Fruit fly (Drosophila melanogaster) whole organism, embryonic: ENCODE data around the gene kibra.

ENCODE experiments used
- CG11093 ChIP-seq: fragments of 200-800 bp; sonication (Bioruptor generic); IDR thresholded peaks from 3 replicates; pipeline ENCODE4 v1.3.6; 2022; ENCODE audit warnings: missing biosample characterization, missing genetic modification characterization
- CG11504 ChIP-seq: fragments of 200-800 bp; sonication (Bioruptor generic); optimal IDR thresholded peaks from 3 replicates; lab custom pipeline; 2019; ENCODE audit warnings: missing biosample characterization, mild to moderate bottlenecking, missing genetic modification characterization, moderate library complexity
- CG14441 ChIP-seq: fragments of 200-800 bp; sonication (Bioruptor generic); IDR thresholded peaks from 2 replicates; pipeline ENCODE4 v1.3.6; 2022; ENCODE audit warnings: missing biosample characterization, missing genetic modification characterization
- CG18764 ChIP-seq: fragments of 200-800 bp; sonication (Bioruptor generic); optimal IDR thresholded peaks from 3 replicates; lab custom pipeline; 2016; ENCODE audit warnings: missing biosample characterization, missing genetic modification characterization
- CG2199 ChIP-seq: fragments of 200-800 bp; sonication (Bioruptor generic); IDR thresholded peaks from 3 replicates; pipeline ENCODE4 v1.3.6; 2022; ENCODE audit warnings: missing biosample characterization, missing genetic modification characterization
- CG2712 ChIP-seq: fragments of 200-800 bp; optimal IDR thresholded peaks from 3 replicates; lab custom pipeline; 2019; ENCODE audit warnings: missing biosample characterization, mild to moderate bottlenecking, missing genetic modification characterization, moderate library complexity
- CG31441 ChIP-seq: fragments of 200-800 bp; sonication (Bioruptor generic); IDR thresholded peaks from 2 replicates; pipeline ENCODE4 v1.3.6; 2022; ENCODE audit warnings: missing biosample characterization, missing genetic modification characterization
- CG32532 ChIP-seq: fragments of 200-800 bp; sonication (Bioruptor generic); IDR thresholded peaks from 2 replicates; pipeline ENCODE4 v1.3.6; 2022; ENCODE audit warnings: missing biosample characterization, missing genetic modification characterization
- CG34224 ChIP-seq: fragments of 200-800 bp; sonication (Bioruptor generic); IDR thresholded peaks from 3 replicates; pipeline ENCODE4 v1.3.6; 2022; ENCODE audit warnings: missing biosample characterization, missing genetic modification characterization; ENCODE audit not compliant: partially characterized antibody
- CG3995 ChIP-seq: fragments of 200-800 bp; sonication (Bioruptor generic); optimal IDR thresholded peaks from 3 replicates; lab custom pipeline; 2016; ENCODE audit warnings: missing biosample characterization, missing genetic modification characterization
- CG6689 ChIP-seq: fragments of 200-800 bp; sonication (Bioruptor generic); IDR thresholded peaks from 2 replicates; pipeline ENCODE4 v1.3.6; 2022; ENCODE audit warnings: missing biosample characterization, missing genetic modification characterization
- CG7839 ChIP-seq: fragments of 200-800 bp; sonication (Bioruptor generic); optimal IDR thresholded peaks from 3 replicates; lab custom pipeline; 2018; ENCODE audit warnings: missing biosample characterization, mild to moderate bottlenecking, missing genetic modification characterization, moderate library complexity
- Dfd ChIP-seq, 2 experiments: fragments of >200 bp; optimal IDR thresholded peaks; 2 replicates each; lab custom pipeline; 2017; ENCODE audit warnings: missing biosample characterization in 2 of 2, missing genetic modification characterization in 2 of 2
- Drgx ChIP-seq: fragments of 200-800 bp; sonication (Bioruptor generic); IDR thresholded peaks from 2 replicates; pipeline ENCODE4 v1.3.6; 2022; ENCODE audit warnings: missing biosample characterization, missing genetic modification characterization
- Eip74EF ChIP-seq, 2 experiments: fragments of 200-800 bp in 1 of 2; fragments of >200 bp in 1 of 2; sonication (Bioruptor generic) in 1 of 2; optimal IDR thresholded peaks; 2 replicates each; lab custom pipeline; 2017 to 2019; ENCODE audit warnings: missing biosample characterization in 2 of 2, missing genetic modification characterization in 2 of 2, mild to moderate bottlenecking in 1 of 2, moderate library complexity in 1 of 2
- H2.0 ChIP-seq: fragments of 200-800 bp; sonication (Bioruptor generic); IDR thresholded peaks from 2 replicates; pipeline ENCODE4 v1.3.6; 2022; ENCODE audit warnings: missing biosample characterization, missing genetic modification characterization
- Hr39 ChIP-seq: fragments of >200 bp; optimal IDR thresholded peaks from 2 replicates; lab custom pipeline; 2017
- Hr78 ChIP-seq, 2 experiments: fragments of 200-800 bp in 1 of 2; fragments of >200 bp in 1 of 2; sonication (Bioruptor generic) in 1 of 2; optimal IDR thresholded peaks; 2 replicates each; lab custom pipeline; 2017 to 2019; ENCODE audit warnings: missing biosample characterization in 2 of 2, missing genetic modification characterization in 2 of 2, mild to moderate bottlenecking in 1 of 2, moderate library complexity in 1 of 2
- Med ChIP-seq: fragments of 200-800 bp; sonication (Bioruptor generic); peaks from one replicate; lab custom pipeline; 2016; ENCODE audit warnings: missing biosample characterization, missing genetic modification characterization, mild to moderate bottlenecking, inconsistent platforms, moderate library complexity
- Ptx1 ChIP-seq: fragments of 200-800 bp; sonication (Bioruptor generic); IDR thresholded peaks from 2 replicates; pipeline ENCODE4 v1.3.6; 2022; ENCODE audit warnings: missing biosample characterization, missing genetic modification characterization
- Xrp1 ChIP-seq: fragments of 200-800 bp; sonication (Bioruptor generic); IDR thresholded peaks from 2 replicates; pipeline ENCODE4 v1.3.6; 2022; ENCODE audit warnings: missing biosample characterization, missing genetic modification characterization
- ara ChIP-seq: fragments of 200-800 bp; sonication (Bioruptor generic); IDR thresholded peaks from 2 replicates; pipeline ENCODE4 v1.3.6; 2022; ENCODE audit warnings: missing biosample characterization, missing genetic modification characterization
- ash1 ChIP-seq: fragments of 200-800 bp; sonication (Bioruptor generic); optimal IDR thresholded peaks from 2 replicates; lab custom pipeline; 2018; ENCODE audit warnings: missing biosample characterization, mild to moderate bottlenecking, missing genetic modification characterization
- btn ChIP-seq: fragments of 200-800 bp; sonication (Bioruptor generic); optimal IDR thresholded peaks from 2 replicates; lab custom pipeline; 2016; ENCODE audit warnings: missing biosample characterization, missing genetic modification characterization
- chinmo ChIP-seq: fragments of 200-800 bp; sonication (Bioruptor generic); IDR thresholded peaks from 4 replicates; pipeline ENCODE4 v1.3.6; 2022; ENCODE audit warnings: missing biosample characterization, missing genetic modification characterization; ENCODE audit not compliant: partially characterized antibody
- ci ChIP-seq: fragments of 200-800 bp; sonication (Bioruptor generic); IDR thresholded peaks from 3 replicates; pipeline ENCODE4 v1.3.6; 2022; ENCODE audit warnings: missing biosample characterization, missing genetic modification characterization
- dati ChIP-seq: fragments of 200-800 bp; sonication (Bioruptor generic); IDR thresholded peaks from 2 replicates; pipeline ENCODE4 v1.3.6; 2022; ENCODE audit warnings: missing biosample characterization, missing genetic modification characterization
- emc ChIP-seq: fragments of 200-800 bp; sonication (Bioruptor generic); optimal IDR thresholded peaks from 2 replicates; lab custom pipeline; 2016; ENCODE audit warnings: missing biosample characterization, missing genetic modification characterization
- ems ChIP-seq: fragments of 200-800 bp; sonication (Bioruptor generic); optimal IDR thresholded peaks from 3 replicates; lab custom pipeline; 2016; ENCODE audit warnings: missing biosample characterization, missing genetic modification characterization
- esg ChIP-seq: fragments of 200-800 bp; sonication (Bioruptor generic); conservative IDR thresholded peaks from 2 replicates; pipeline ENCODE4 v1.3.6; 2022; ENCODE audit warnings: missing biosample characterization, missing genetic modification characterization
- nmo ChIP-seq: fragments of 200-800 bp; sonication (Bioruptor generic); optimal IDR thresholded peaks from 2 replicates; lab custom pipeline; 2018; ENCODE audit warnings: missing biosample characterization, mild to moderate bottlenecking, missing genetic modification characterization, moderate library complexity
- otp ChIP-seq: fragments of 200-800 bp; sonication (Bioruptor generic); IDR thresholded peaks from 3 replicates; pipeline ENCODE4, ENCODE4 v1.3.6; 2022; ENCODE audit warnings: missing biosample characterization, missing genetic modification characterization
- p53 ChIP-seq: fragments of 200-800 bp; sonication (Bioruptor generic); optimal IDR thresholded peaks from 2 replicates; lab custom pipeline; 2016; ENCODE audit warnings: missing biosample characterization, missing genetic modification characterization
- pan ChIP-seq, 4 experiments: fragments of >200 bp in 3 of 4; fragments of 200-800 bp in 1 of 4; sonication (Bioruptor generic) in 1 of 4; optimal IDR thresholded peaks in 3 of 4; IDR thresholded peaks in 1 of 4; 2 replicates each; pipeline versions ENCODE4 v1.3.6 to Lab custom; 2017 to 2022; ENCODE audit warnings: missing biosample characterization in 2 of 4, missing genetic modification characterization in 2 of 4, mixed read lengths in 1 of 4
- pita ChIP-seq: fragments of 200-800 bp; sonication (Bioruptor generic); optimal IDR thresholded peaks from 2 replicates; lab custom pipeline; 2017; ENCODE audit warnings: missing biosample characterization, mild to moderate bottlenecking, missing genetic modification characterization
- pnt ChIP-seq: fragments of 200-800 bp; sonication (Bioruptor generic); optimal IDR thresholded peaks from 3 replicates; lab custom pipeline; 2016; ENCODE audit warnings: missing biosample characterization, missing genetic modification characterization
- psq ChIP-seq: fragments of 200-800 bp; sonication (Bioruptor generic); optimal IDR thresholded peaks from 2 replicates; lab custom pipeline; 2017; ENCODE audit warnings: missing biosample characterization, missing genetic modification characterization
- ranshi ChIP-seq: fragments of 200-800 bp; sonication (Bioruptor generic); IDR thresholded peaks from 2 replicates; pipeline ENCODE4 v1.3.6; 2022; ENCODE audit warnings: missing biosample characterization, missing genetic modification characterization
- row ChIP-seq: fragments of 200-800 bp; sonication (Bioruptor generic); IDR thresholded peaks from 3 replicates; pipeline ENCODE4 v1.3.6; 2022; ENCODE audit warnings: missing biosample characterization, missing genetic modification characterization
- sd ChIP-seq: fragments of 200-800 bp; sonication (Bioruptor generic); optimal IDR thresholded peaks from 3 replicates; lab custom pipeline; 2018; ENCODE audit warnings: missing biosample characterization, mild to moderate bottlenecking, missing genetic modification characterization, moderate library complexity
- sens ChIP-seq: fragments of 200-800 bp; sonication (Bioruptor generic); peaks from one replicate; lab custom pipeline; 2016; ENCODE audit warnings: missing biosample characterization, missing genetic modification characterization
- so ChIP-seq: fragments of 200-800 bp; sonication (Bioruptor generic); IDR thresholded peaks from 3 replicates; pipeline ENCODE4 v1.3.6; 2022; ENCODE audit warnings: missing biosample characterization, missing genetic modification characterization
- sug ChIP-seq: fragments of 200-800 bp; optimal IDR thresholded peaks from 2 replicates; lab custom pipeline; 2019; ENCODE audit warnings: missing biosample characterization, mild to moderate bottlenecking, missing genetic modification characterization, moderate library complexity
- tgo ChIP-seq: fragments of 200-800 bp; sonication (Bioruptor generic); IDR thresholded peaks from 3 replicates; pipeline ENCODE4 v1.3.6; 2022; ENCODE audit warnings: missing biosample characterization, missing genetic modification characterization
- vvl ChIP-seq: fragments of 200-800 bp; sonication (Bioruptor generic); IDR thresholded peaks from 2 replicates; pipeline ENCODE4 v1.3.6; 2022; ENCODE audit warnings: missing biosample characterization, missing genetic modification characterization

Gene kibra

dm6 chr3R:14690065-14690464 lies 34.0 kb downstream of the kibra start:
- TF ChIP-seq sens (GFP tag; lab: Kevin White, UChicago), result peak; percentile 20
- TF ChIP-seq CG18764 (GFP tag; lab: Kevin White, UChicago), result no peak
- TF ChIP-seq emc (GFP tag; lab: Kevin White, UChicago), result no peak
- TF ChIP-seq Dfd (GFP tag; optimal IDR thresholded peaks at IDR 0.05; lab: Kevin White, UChicago), result no peak
- no peak for TF ChIP-seq Hr39 (lab: Kevin White, UChicago)
- no peak for TF ChIP-seq btn (GFP tag; lab: Kevin White, UChicago)
- no peak for TF ChIP-seq sug
- TF ChIP-seq CG2199 (GFP tag; lab: Robert Waterston, UW), result peak; percentile 87; the same call in 1 of the 3 replicates
- 0 out of 4 replicates have a peak, but pooled peaks have one; percentile 45 for TF ChIP-seq chinmo (GFP tag; lab: Robert Waterston, UW)
- peak in 1 of 2 experiments; percentile 37 for TF ChIP-seq Hr78 (GFP tag; optimal IDR thresholded peaks at IDR 0.05; lab: Kevin White, UChicago)
- TF ChIP-seq, all 482 proteins: peak for 4

dm6 chr3R:14687296-14687695 lies 36.8 kb downstream of the kibra start:
- TF ChIP-seq dati (GFP tag; lab: Robert Waterston, UW) (no peak), Med (peak; percentile 47), chinmo (GFP tag; lab: Robert Waterston, UW) (0 out of 4 replicates have a peak, but pooled peaks have one; percentile 55), ara (GFP tag; lab: Robert Waterston, UW) (no peak), sd (tag; lab: Kevin White, UChicago) (peak; percentile 24), ash1 (no peak)

- TF ChIP-seq ci (GFP tag; lab: Robert Waterston, UW) (0 out of 3 replicates have a peak, but pooled peaks have one; percentile 15), row (peak; percentile 34; the same call in 1 of the 3 replicates), sens (GFP tag; lab: Kevin White, UChicago) (peak; percentile 83), tgo (GFP tag; lab: Robert Waterston, UW) (peak; percentile 30; the same call in 1 of the 3 replicates), CG14441 (GFP tag; lab: Robert Waterston, UW) (0 out of 2 replicates have a peak, but pooled peaks have one; percentile 15), CG7839 (tag; lab: Kevin White, UChicago) (peak; percentile 6), so (GFP tag; lab: Robert Waterston, UW) (0 out of 3 replicates have a peak, but pooled peaks have one; percentile 25), otp (GFP tag; lab: Robert Waterston, UW) (0 out of 3 replicates have a peak, but pooled peaks have one; percentile 17), pita (GFP tag; lab: Kevin White, UChicago) (no peak), ara (GFP tag; lab: Robert Waterston, UW) (0 out of 2 replicates have a peak, but pooled peaks have one; percentile 33), H2.0 (0 out of 2 replicates have a peak, but pooled peaks have one; percentile 6), CG11093 (no peak), Eip74EF (GFP tag; optimal IDR thresholded peaks at IDR 0.05; lab: Kevin White, UChicago) (peak in 1 of 2 experiments; percentile 19), CG3995 (GFP tag; lab: Kevin White, UChicago) (no peak), CG11504 (tag; lab: Kevin White, UChicago) (peak; percentile 4), vvl (GFP tag; lab: Robert Waterston, UW) (0 out of 2 replicates have a peak, but pooled peaks have one; percentile 20), CG32532 (GFP tag; lab: Robert Waterston, UW) (0 out of 2 replicates have a peak, but pooled peaks have one; percentile 32), psq (GFP tag; lab: Kevin White, UChicago) (no peak), CG31441 (0 out of 2 replicates have a peak, but pooled peaks have one; percentile 32), pan (optimal IDR thresholded peaks at IDR 0.05; lab: Kevin White, UChicago) (no peak), pan (GFP tag; optimal IDR thresholded peaks at IDR 0.05 in 1 of 2, IDR thresholded peaks at IDR 0.05 in 1 of 2) (peak in 1 of 2 experiments; percentile 38), Drgx (GFP tag; lab: Robert Waterston, UW) (peak; percentile 79), nmo (GFP tag; lab: Kevin White, UChicago) (peak; percentile 7), ems (no peak), ash1 (no peak), p53 (GFP tag; lab: Kevin White, UChicago) (no peak), Ptx1 (peak; percentile 36; the same call in 1 of the 2 replicates), CG34224 (GFP tag; lab: Robert Waterston, UW) (no peak), Med (peak; percentile 25), CG2712 (tag; lab: Kevin White, UChicago) (peak; percentile 23), pnt (GFP tag; lab: Kevin White, UChicago) (no peak), Xrp1 (GFP tag; lab: Robert Waterston, UW) (0 out of 2 replicates have a peak, but pooled peaks have one; percentile 11), CG6689 (GFP tag; lab: Robert Waterston, UW) (peak; percentile 35; the same call in 1 of the 2 replicates), esg (GFP tag; lab: Robert Waterston, UW) (0 out of 2 replicates have a peak, but pooled peaks have one; percentile 11), ranshi (GFP tag; lab: Robert Waterston, UW) (no peak)
Measured at dm6 chr3R:14683928-14684327, 40.1 kb downstream of the kibra start.
